Fruit fly (Drosophila melanogaster) whole organism, wandering third instar larva: ENCODE measurements around the gene Ugt35E2.

Source experiments
- Abd-B ChIP-seq: fragments of >200 bp; optimal IDR thresholded peaks from 2 replicates; lab custom pipeline; 2017; ENCODE audit warnings: missing biosample characterization, missing genetic modification characterization
- CG32264 ChIP-seq: fragments of 200-800 bp; sonication (Bioruptor generic); optimal IDR thresholded peaks from 2 replicates; lab custom pipeline; 2016; ENCODE audit warnings: missing biosample characterization, missing genetic modification characterization
- CG9705 ChIP-seq: fragments of 200-800 bp; sonication (Bioruptor generic); optimal IDR thresholded peaks from 2 replicates; lab custom pipeline; 2018; ENCODE audit warnings: missing biosample characterization, mild to moderate bottlenecking, missing genetic modification characterization
- CrebA ChIP-seq: fragments of 200-800 bp; sonication (Bioruptor generic); optimal IDR thresholded peaks from 2 replicates; lab custom pipeline; 2016; ENCODE audit warnings: missing biosample characterization, mild to moderate bottlenecking, missing genetic modification characterization, borderline replicate concordance
- Dfd ChIP-seq: fragments of >200 bp; optimal IDR thresholded peaks from 2 replicates; lab custom pipeline; 2017; ENCODE audit warnings: missing biosample characterization, missing genetic modification characterization
- Dif ChIP-seq: fragments of 200-275, 200-300 bp; sonication (Bioruptor generic); optimal IDR thresholded peaks from 2 replicates; lab custom pipeline; 2018; ENCODE audit warnings: missing biosample characterization, missing genetic modification characterization; ENCODE audit not compliant: partially characterized antibody
- GATAd ChIP-seq: sonication (Bioruptor generic); optimal IDR thresholded peaks from 2 replicates; lab custom pipeline; 2016; ENCODE audit warnings: missing biosample characterization, missing genetic modification characterization
- HLH106 ChIP-seq: fragments of 200-800 bp; optimal IDR thresholded peaks from 3 replicates; lab custom pipeline; 2019; ENCODE audit warnings: missing biosample characterization, mild to moderate bottlenecking, missing genetic modification characterization, moderate library complexity
- Hnf4 ChIP-seq: fragments of 200-800 bp; sonication (Bioruptor generic); optimal IDR thresholded peaks from 2 replicates; lab custom pipeline; 2016; ENCODE audit warnings: missing biosample characterization, mild to moderate bottlenecking, missing genetic modification characterization
- Hr78 ChIP-seq: fragments of >200 bp; optimal IDR thresholded peaks from 2 replicates; lab custom pipeline; 2017; ENCODE audit warnings: missing biosample characterization, missing genetic modification characterization
- Hr83 ChIP-seq: fragments of 200-300 bp; sonication (Bioruptor generic); optimal IDR thresholded peaks from 2 replicates; lab custom pipeline; 2016; ENCODE audit warnings: missing biosample characterization, mild to moderate bottlenecking, missing genetic modification characterization, moderate library complexity; ENCODE audit not compliant: poor library complexity, severe bottlenecking
- Jra ChIP-seq: sonication (Bioruptor generic); optimal IDR thresholded peaks from 2 replicates; lab custom pipeline; 2016; ENCODE audit warnings: missing biosample characterization, missing genetic modification characterization
- Mio ChIP-seq: sonication (Bioruptor generic); optimal IDR thresholded peaks from 2 replicates; lab custom pipeline; 2016; ENCODE audit warnings: missing biosample characterization, missing genetic modification characterization
- Myc ChIP-seq: fragments of >200 bp; optimal IDR thresholded peaks from 2 replicates; lab custom pipeline; 2017
- N ChIP-seq: fragments of >200 bp; optimal IDR thresholded peaks from 2 replicates; lab custom pipeline; 2018; ENCODE audit warnings: missing biosample characterization, missing external identifiers, missing genetic modification characterization
- OdsH ChIP-seq: fragments of 200-800 bp; sonication (Bioruptor generic); optimal IDR thresholded peaks from 2 replicates; lab custom pipeline; 2016; ENCODE audit warnings: missing biosample characterization, mild to moderate bottlenecking, missing genetic modification characterization
- Rel ChIP-seq, 2 experiments: fragments of 200-800 bp; sonication (Bioruptor generic) in 1 of 2; optimal IDR thresholded peaks; 2 replicates in 1 of 2; 3 replicates in 1 of 2; lab custom pipeline; 2016 to 2019; ENCODE audit warnings: mild to moderate bottlenecking in 2 of 2, missing biosample characterization in 2 of 2, missing genetic modification characterization in 2 of 2, moderate library complexity in 1 of 2
- Sp1 ChIP-seq: fragments of 200-800 bp; sonication (Bioruptor generic); optimal IDR thresholded peaks from 3 replicates; lab custom pipeline; 2019; ENCODE audit warnings: missing biosample characterization, mild to moderate bottlenecking, missing genetic modification characterization, moderate library complexity
- Vsx2 ChIP-seq: fragments of 200-300, 225-300 bp; sonication (Bioruptor generic); optimal IDR thresholded peaks from 2 replicates; lab custom pipeline; 2018; ENCODE audit warnings: missing biosample characterization, missing genetic modification characterization; ENCODE audit not compliant: partially characterized antibody
- br ChIP-seq: fragments of 200-800 bp; sonication (Bioruptor generic); optimal IDR thresholded peaks from 2 replicates; lab custom pipeline; 2016; ENCODE audit warnings: missing biosample characterization, missing genetic modification characterization
- brk ChIP-seq: fragments of 200-800 bp; sonication (Bioruptor generic); optimal IDR thresholded peaks from 2 replicates; lab custom pipeline; 2016; ENCODE audit warnings: missing biosample characterization, mild to moderate bottlenecking, missing genetic modification characterization
- dl ChIP-seq, 2 experiments: fragments of 175-275, 200-275 bp in 1 of 2; fragments of 200-275 bp in 1 of 2; sonication (Bioruptor generic); optimal IDR thresholded peaks; lab custom pipeline; 2018; ENCODE audit warnings: mild to moderate bottlenecking in 2 of 2, missing biosample characterization in 2 of 2, missing genetic modification characterization in 2 of 2, moderate library complexity in 2 of 2; ENCODE audit not compliant: partially characterized antibody in 2 of 2, insufficient read depth in 1 of 2
- dmrt93B ChIP-seq: fragments of 200-800 bp; sonication (Bioruptor generic); optimal IDR thresholded peaks from 2 replicates; lab custom pipeline; 2018; ENCODE audit warnings: missing biosample characterization, mild to moderate bottlenecking, missing genetic modification characterization
- dsf ChIP-seq: sonication (Bioruptor generic); optimal IDR thresholded peaks from 2 replicates; lab custom pipeline; 2016; ENCODE audit warnings: missing biosample characterization, missing genetic modification characterization, borderline replicate concordance
- ey ChIP-seq: fragments of 200-800 bp; sonication (Bioruptor generic); optimal IDR thresholded peaks from 2 replicates; lab custom pipeline; 2016; ENCODE audit warnings: missing biosample characterization, missing genetic modification characterization
- foxo ChIP-seq, 2 experiments: fragments of 200-800 bp; sonication (Bioruptor generic); optimal IDR thresholded peaks; 2 replicates in 1 of 2; 3 replicates in 1 of 2; lab custom pipeline; 2016 to 2017; ENCODE audit warnings: missing biosample characterization in 2 of 2, missing genetic modification characterization in 2 of 2
- fru ChIP-seq: fragments of 200-800 bp; sonication (Bioruptor generic); optimal IDR thresholded peaks from 3 replicates; lab custom pipeline; 2016; ENCODE audit warnings: missing biosample characterization, mild to moderate bottlenecking, missing genetic modification characterization
- h ChIP-seq: fragments of 200-800 bp; sonication (Bioruptor generic); optimal IDR thresholded peaks from 3 replicates; lab custom pipeline; 2016; ENCODE audit warnings: missing biosample characterization, mild to moderate bottlenecking, missing genetic modification characterization
- jim ChIP-seq: fragments of 175-275, 200-325 bp; sonication (Bioruptor generic); optimal IDR thresholded peaks from 2 replicates; lab custom pipeline; 2016; ENCODE audit warnings: missing biosample characterization, mild to moderate bottlenecking, missing genetic modification characterization
- lola ChIP-seq: fragments of >200 bp; optimal IDR thresholded peaks from 2 replicates; lab custom pipeline; 2017; ENCODE audit warnings: missing biosample characterization, missing genetic modification characterization
- pan ChIP-seq: fragments of >200 bp; optimal IDR thresholded peaks from 2 replicates; lab custom pipeline; 2017
- psq ChIP-seq: fragments of 200-800 bp; sonication (Bioruptor generic); optimal IDR thresholded peaks from 3 replicates; lab custom pipeline; 2017; ENCODE audit warnings: missing biosample characterization, mild to moderate bottlenecking, missing genetic modification characterization, moderate library complexity
- rgr ChIP-seq: fragments of 200-800 bp; sonication (Bioruptor generic); optimal IDR thresholded peaks from 3 replicates; lab custom pipeline; 2016; ENCODE audit warnings: missing biosample characterization, mild to moderate bottlenecking, missing genetic modification characterization
- sage ChIP-seq: fragments of 200-800 bp; sonication (Bioruptor generic); optimal IDR thresholded peaks from 2 replicates; lab custom pipeline; 2016; ENCODE audit warnings: missing biosample characterization, mild to moderate bottlenecking, missing genetic modification characterization
- sv ChIP-seq: fragments of 200-800 bp; sonication (Bioruptor generic); optimal IDR thresholded peaks from 3 replicates; lab custom pipeline; 2016; ENCODE audit warnings: missing biosample characterization, missing genetic modification characterization
- tai ChIP-seq: sonication (Bioruptor generic); optimal IDR thresholded peaks from 2 replicates; lab custom pipeline; 2016; ENCODE audit warnings: missing biosample characterization, missing genetic modification characterization
- usp ChIP-seq: fragments of >200 bp; optimal IDR thresholded peaks from 2 replicates; lab custom pipeline; 2017; ENCODE audit warnings: missing biosample characterization, missing genetic modification characterization
- woc ChIP-seq: sonication (Bioruptor generic); optimal IDR thresholded peaks from 2 replicates; lab custom pipeline; 2016; ENCODE audit warnings: missing biosample characterization, mild to moderate bottlenecking, missing genetic modification characterization

The Ugt35E2 gene

dm6 chr3R:11154576-11155113 is 13.1 kb downstream of the Ugt35E2 start, which contains the start of gene Ugt302E1:
Ugt302E1 (plus strand) TSS chr3R:11154626.
- TF ChIP-seq CrebA (GFP tag; lab: Kevin White, UChicago) (no peak), dmrt93B (no peak), fru (GFP tag; lab: Kevin White, UChicago) (no peak), HLH106 (tag; lab: Kevin White, UChicago) (no peak), dsf (GFP tag; lab: Kevin White, UChicago) (no peak), brk (no peak), rgr (GFP tag; lab: Kevin White, UChicago) (no peak), h (no peak), Vsx2 (GFP tag; lab: Kevin White, UChicago) (no peak), Dif (no peak), Rel (GFP tag; optimal IDR thresholded peaks at IDR 0.05; lab: Kevin White, UChicago) (no peak), Rel (tag; optimal IDR thresholded peaks at IDR 0.05; lab: Kevin White, UChicago) (no peak), Hr78 (GFP tag; lab: Kevin White, UChicago) (no peak), Sp1 (GFP tag; lab: Kevin White, UChicago) (no peak), GATAd (GFP tag; lab: Kevin White, UChicago) (no peak), foxo (GFP tag; optimal IDR thresholded peaks at IDR 0.05; lab: Kevin White, UChicago) (no peak), br (GFP tag; lab: Kevin White, UChicago) (no peak), OdsH (GFP tag; lab: Kevin White, UChicago) (no peak), Jra (GFP tag; lab: Kevin White, UChicago) (no peak)

dm6 chr3R:11153799-11154273 is 13.9 kb downstream of the Ugt35E2 start, which contains the start of gene Ugt302K1:
Ugt302K1 (minus strand) TSS chr3R:11153849.
- TF ChIP-seq Sp1 (GFP tag; lab: Kevin White, UChicago) (peak; percentile 62), br (GFP tag; lab: Kevin White, UChicago) (no peak), Dfd (no peak), fru (GFP tag; lab: Kevin White, UChicago) (peak; percentile 54), Hr78 (GFP tag; lab: Kevin White, UChicago) (no peak), tai (GFP tag; lab: Kevin White, UChicago) (no peak), Myc (lab: Kevin White, UChicago) (no peak), HLH106 (tag; lab: Kevin White, UChicago) (peak; percentile 73), rgr (GFP tag; lab: Kevin White, UChicago) (peak; percentile 63), CG32264 (GFP tag; lab: Kevin White, UChicago) (no peak), usp (GFP tag; lab: Kevin White, UChicago) (no peak), foxo (GFP tag; optimal IDR thresholded peaks at IDR 0.05; lab: Kevin White, UChicago) (peak in 1 of 2 experiments; percentile 73), Hr83 (GFP tag; lab: Kevin White, UChicago) (no peak), N (no peak), GATAd (GFP tag; lab: Kevin White, UChicago) (no peak), Rel (GFP tag; optimal IDR thresholded peaks at IDR 0.05; lab: Kevin White, UChicago) (peak; percentile 46), Rel (tag; optimal IDR thresholded peaks at IDR 0.05; lab: Kevin White, UChicago) (no peak), Abd-B (GFP tag; lab: Kevin White, UChicago) (no peak), sv (GFP tag; lab: Kevin White, UChicago) (no peak), Jra (GFP tag; lab: Kevin White, UChicago) (no peak), dmrt93B (peak; percentile 57), psq (peak; percentile 40), pan (lab: Kevin White, UChicago) (no peak), dsf (GFP tag; lab: Kevin White, UChicago) (no peak), woc (peak; percentile 15), Vsx2 (GFP tag; lab: Kevin White, UChicago) (no peak), CG9705 (GFP tag; lab: Kevin White, UChicago) (no peak), h (peak; percentile 71), OdsH (GFP tag; lab: Kevin White, UChicago) (peak; percentile 60), sage (GFP tag; lab: Kevin White, UChicago) (peak; percentile 54), lola (GFP tag; lab: Kevin White, UChicago) (no peak), CrebA (GFP tag; lab: Kevin White, UChicago) (no peak), dl (GFP tag; optimal IDR thresholded peaks at IDR 0.05; lab: Kevin White, UChicago; ENCODE audit: insufficient read depth in 1 of 2, partially characterized antibody in 2 of 2) (no peak), Dif (no peak), Mio (GFP tag; lab: Kevin White, UChicago) (no peak), jim (GFP tag; lab: Kevin White, UChicago) (no peak), ey (GFP tag; lab: Kevin White, UChicago) (no peak), brk (no peak), Hnf4 (GFP tag; lab: Kevin White, UChicago) (no peak)
- TF ChIP-seq, all 38 proteins: peak for 12
